Worm (Caenorhabditis elegans): Measurements from ENCODE around the gene F48E8.4.

F48E8.4 gene

DNA sequence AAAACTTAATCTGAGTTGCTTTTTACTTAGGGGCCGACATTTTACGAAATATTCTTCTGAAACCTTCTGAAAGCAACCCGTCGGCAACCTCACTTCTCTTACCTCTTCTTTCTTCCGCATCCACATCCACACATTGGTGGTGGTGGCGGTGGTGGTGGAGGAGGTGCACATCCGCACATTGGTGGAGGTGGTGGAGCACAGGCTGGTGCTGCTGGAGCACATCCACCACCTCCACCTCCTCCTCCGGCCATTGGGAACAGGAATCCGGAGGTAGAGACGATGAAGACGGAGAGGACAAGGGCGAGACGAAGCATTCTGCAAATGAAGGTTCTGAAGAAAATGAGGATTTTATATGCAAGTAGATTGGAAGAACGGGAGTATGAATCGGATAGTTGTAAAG lies 39.7 kb upstream of the F48E8.4 start, which contains the start of gene grl-22:
Gene grl-22 (minus strand): TSS at position 332 of the 400 bp plus-strand sequence.
- no peak for TF ChIP-seq nhr-12 (tag; optimal IDR thresholded peaks at IDR 0.05)
- no peak for TF ChIP-seq unc-39 (tag; optimal IDR thresholded peaks at IDR 0.05)
- no peak for TF ChIP-seq ztf-11 (tag; optimal IDR thresholded peaks at IDR 0.05)
- no peak for TF ChIP-seq lin-32 (GFP tag; optimal IDR thresholded peaks at IDR 0.05)
- TF ChIP-seq ces-1 (GFP tag; optimal IDR thresholded peaks at IDR 0.05), result no peak
- no peak for TF ChIP-seq elt-1 (tag; optimal IDR thresholded peaks at IDR 0.05; ENCODE audit: borderline replicate concordance, insufficient read depth)

DNA sequence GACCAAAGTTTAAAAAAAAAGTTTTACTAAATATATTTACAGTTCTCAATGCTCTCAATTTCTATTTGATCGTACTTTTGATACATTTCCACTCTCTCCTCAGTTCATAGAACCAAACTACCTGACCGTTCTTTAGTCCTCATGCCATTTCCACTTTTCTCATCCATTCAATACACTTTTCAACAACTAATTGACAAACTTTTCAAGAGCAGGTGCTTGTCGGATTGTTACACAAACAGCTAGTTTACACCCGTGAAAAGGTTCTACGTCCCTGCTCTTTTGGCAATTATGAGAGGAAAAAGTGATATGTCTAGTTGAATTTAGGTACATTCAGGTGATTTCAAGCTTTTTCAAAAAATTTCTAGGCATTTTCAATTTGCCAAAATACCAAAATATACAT lies 35.5 kb upstream of the F48E8.4 start:
- TF ChIP-seq hlh-1 (tag; optimal IDR thresholded peaks at IDR 0.05), result peak; percentile 81
- no peak for TF ChIP-seq drap-1 (GFP tag; optimal IDR thresholded peaks at IDR 0.05)
- TF ChIP-seq unc-39 (tag; optimal IDR thresholded peaks at IDR 0.05), result no peak
- TF ChIP-seq unc-120 (tag; optimal IDR thresholded peaks at IDR 0.05; ENCODE audit: poor library complexity, severe bottlenecking), result peak; percentile 31
- TF ChIP-seq ceh-83 (GFP tag; optimal IDR thresholded peaks at IDR 0.05), result no peak

DNA sequence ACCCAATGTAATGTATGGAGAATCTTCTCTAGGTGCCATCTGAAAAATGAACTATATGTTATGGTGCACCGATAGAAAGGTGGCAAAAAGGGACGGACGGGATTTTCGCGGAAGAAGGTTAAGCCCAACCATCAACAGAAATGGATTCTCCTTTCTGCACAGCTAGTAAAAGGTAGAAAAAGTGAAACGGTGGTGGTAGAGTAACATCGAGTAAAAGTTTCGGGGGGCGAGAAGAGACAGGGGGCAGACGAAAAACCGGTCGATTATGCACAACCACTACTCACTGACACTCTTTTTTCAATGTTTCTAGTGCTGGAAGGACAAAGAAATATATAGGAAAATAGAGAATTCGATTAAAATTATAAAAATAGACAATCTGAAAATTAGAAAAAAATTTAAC lies 33.9 kb upstream of the F48E8.4 start:
- no peak for TF ChIP-seq ceh-83 (GFP tag; optimal IDR thresholded peaks at IDR 0.05)
- no peak for TF ChIP-seq nhr-12 (tag; optimal IDR thresholded peaks at IDR 0.05)
- TF ChIP-seq cnd-1 (tag; optimal IDR thresholded peaks at IDR 0.05), result no peak
- TF ChIP-seq M03D4.4 (tag; optimal IDR thresholded peaks at IDR 0.05), result no peak
- no peak for TF ChIP-seq ceh-39 (tag; optimal IDR thresholded peaks at IDR 0.05)
- TF ChIP-seq flh-1 (GFP tag; optimal IDR thresholded peaks at IDR 0.05), result no peak
- TF ChIP-seq bed-3 (GFP tag; optimal IDR thresholded peaks at IDR 0.05), result no peak
- TF ChIP-seq unc-62 (GFP tag; optimal IDR thresholded peaks at IDR 0.05), result no peak
- no peak for TF ChIP-seq mep-1 (tag; optimal IDR thresholded peaks at IDR 0.05)
- no peak for TF ChIP-seq unc-120 (tag; optimal IDR thresholded peaks at IDR 0.05; ENCODE audit: poor library complexity, severe bottlenecking)
- no peak for TF ChIP-seq mab-5 (tag; optimal IDR thresholded peaks at IDR 0.05)
- no peak for TF ChIP-seq sptf-1 (tag; optimal IDR thresholded peaks at IDR 0.05)
- TF ChIP-seq drap-1 (GFP tag; optimal IDR thresholded peaks at IDR 0.05), result no peak
- no peak for TF ChIP-seq ztf-11 (tag; optimal IDR thresholded peaks at IDR 0.05)
- TF ChIP-seq ham-2 (GFP tag; optimal IDR thresholded peaks at IDR 0.05), result no peak
- no peak for TF ChIP-seq sem-2 (GFP tag; optimal IDR thresholded peaks at IDR 0.05)
- TF ChIP-seq pha-4 (tag; optimal IDR thresholded peaks at IDR 0.05), result no peak
- TF ChIP-seq nhr-76 (tag; optimal IDR thresholded peaks at IDR 0.05), result no peak

DNA sequence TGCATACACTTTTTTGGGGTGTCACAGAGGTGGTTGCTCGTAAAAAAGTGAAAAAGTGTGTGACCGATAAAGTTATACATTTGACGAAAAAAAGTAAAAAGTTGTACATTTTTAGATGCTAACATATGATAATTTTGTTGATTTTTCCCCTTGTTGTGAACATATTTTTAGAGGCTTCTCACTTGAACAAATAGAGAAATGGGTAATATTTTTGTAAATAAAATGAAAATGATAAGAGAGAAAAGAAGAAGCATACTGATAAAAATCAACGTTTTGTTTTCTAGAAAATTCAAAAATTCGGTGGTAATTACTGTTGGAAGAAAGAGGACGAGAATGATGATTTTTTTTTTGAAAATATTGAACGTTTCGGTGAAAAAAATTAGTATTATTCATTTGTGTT lies 33.1 kb upstream of the F48E8.4 start:
- no peak for TF ChIP-seq snpc-4 (tag; optimal IDR thresholded peaks at IDR 0.05)
- TF ChIP-seq pha-4 (tag; optimal IDR thresholded peaks at IDR 0.05), result no peak
- TF ChIP-seq ztf-11 (tag; optimal IDR thresholded peaks at IDR 0.05), result no peak
- TF ChIP-seq mls-2 (tag; optimal IDR thresholded peaks at IDR 0.05), result no peak
- TF ChIP-seq ceh-83 (GFP tag; optimal IDR thresholded peaks at IDR 0.05), result no peak
- no peak for TF ChIP-seq hlh-1 (tag; optimal IDR thresholded peaks at IDR 0.05)
- TF ChIP-seq elt-3 (tag; optimal IDR thresholded peaks at IDR 0.05), result no peak
- TF ChIP-seq nhr-76 (tag; optimal IDR thresholded peaks at IDR 0.05), result no peak
- no peak for TF ChIP-seq unc-39 (tag; optimal IDR thresholded peaks at IDR 0.05)
- no peak for TF ChIP-seq cnd-1 (tag; optimal IDR thresholded peaks at IDR 0.05)
- no peak for TF ChIP-seq mab-5 (tag; optimal IDR thresholded peaks at IDR 0.05)
- TF ChIP-seq sem-2 (GFP tag; optimal IDR thresholded peaks at IDR 0.05), result no peak
- TF ChIP-seq M03D4.4 (tag; optimal IDR thresholded peaks at IDR 0.05), result no peak

DNA sequence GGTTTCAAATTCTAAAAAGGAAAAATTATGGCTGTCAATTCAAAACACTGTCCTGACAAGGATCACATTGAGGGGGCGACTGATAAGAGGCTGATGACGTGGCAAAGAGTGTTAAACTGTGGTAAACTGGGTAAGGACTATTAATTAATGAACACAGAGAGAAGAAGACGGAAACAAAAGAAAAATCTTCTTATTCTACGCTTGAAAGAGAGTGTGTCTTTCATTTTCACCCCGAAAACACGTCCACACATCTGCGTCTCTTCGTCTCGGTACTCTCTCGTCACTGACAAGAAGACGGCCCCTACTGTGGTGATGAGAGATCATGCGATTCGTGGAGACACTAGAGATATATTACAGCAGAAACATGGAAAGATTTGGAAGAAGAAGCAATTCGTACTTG lies 32.0 kb upstream of the F48E8.4 start:
- TF ChIP-seq hlh-1 (tag; optimal IDR thresholded peaks at IDR 0.05) (peak; percentile 6), unc-62 (GFP tag; optimal IDR thresholded peaks at IDR 0.05) (peak; percentile 2), nhr-76 (tag; optimal IDR thresholded peaks at IDR 0.05) (no peak), blmp-1 (tag; optimal IDR thresholded peaks at IDR 0.05) (peak; percentile 43), unc-120 (tag; optimal IDR thresholded peaks at IDR 0.05; ENCODE audit: poor library complexity, severe bottlenecking) (peak; percentile 43)

DNA sequence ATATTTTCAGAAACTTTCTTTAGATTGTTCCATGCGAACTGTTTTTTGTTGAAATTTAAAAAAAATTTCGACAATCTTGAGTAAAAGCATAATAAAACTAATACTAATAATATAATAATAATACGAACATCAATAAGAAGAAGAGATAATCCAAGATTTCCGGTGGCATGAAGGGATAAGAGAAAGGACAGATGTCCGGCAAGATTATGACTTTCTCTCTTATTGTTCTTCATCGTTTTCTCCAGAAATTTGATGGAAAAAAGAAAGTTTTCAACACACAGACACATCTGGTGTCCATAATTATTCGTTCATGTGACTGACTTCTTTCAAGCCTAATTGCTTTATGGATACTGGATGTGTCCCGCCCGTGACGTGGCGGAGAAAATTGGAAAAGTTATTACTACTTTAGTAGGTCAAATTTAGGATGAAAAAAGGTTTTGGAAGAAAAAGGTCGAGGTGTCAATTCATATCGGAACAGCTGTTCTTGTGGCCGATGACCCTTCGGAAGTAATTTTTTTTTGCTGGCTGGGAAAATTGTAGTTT lies 30.8 kb upstream of the F48E8.4 start:
- TF ChIP-seq ces-1 (GFP tag; optimal IDR thresholded peaks at IDR 0.05) (peak; percentile 22), blmp-1 (tag; optimal IDR thresholded peaks at IDR 0.05) (peak; percentile 93), elt-1 (tag; optimal IDR thresholded peaks at IDR 0.05; ENCODE audit: borderline replicate concordance, insufficient read depth) (peak; percentile 60), M03D4.4 (tag; optimal IDR thresholded peaks at IDR 0.05) (no peak)
